Fruit fly (Drosophila melanogaster): Measurements from ENCODE around the gene CG32079.

Gene CG32079

dm6 chr3L:11053843-11054242 is 28.5 kb downstream of the CG32079 start, which contains the start of gene CG7888:
TSS of gene CG7888 (plus strand) at chr3L:11054035.
- no peak for TF ChIP-seq fkh (GFP tag; optimal IDR thresholded peaks at IDR 0.05)
- TF ChIP-seq Gug (GFP tag; IDR thresholded peaks at IDR 0.05), result no peak
- TF ChIP-seq CG3919 (GFP tag; optimal IDR thresholded peaks at IDR 0.05), result no peak
- TF ChIP-seq cyc (GFP tag; optimal IDR thresholded peaks at IDR 0.05), result no peak
- TF ChIP-seq CG15336 (GFP tag; IDR thresholded peaks at IDR 0.05), result 0 out of 2 replicates have a peak, but pooled peaks have one; percentile 11

dm6 chr3L:11061200-11061599 is 35.8 kb downstream of the CG32079 start, which contains the start of the genes CG6321 and Blos2:
TSS of gene CG6321 (minus strand) at chr3L:11061224.
TSS of gene Blos2 (plus strand) at chr3L:11061571.
- TF ChIP-seq Eip75B (GFP tag; optimal IDR thresholded peaks at IDR 0.05), result peak; percentile 67
- peak; percentile 43 for TF ChIP-seq CG11902 (GFP tag; optimal IDR thresholded peaks at IDR 0.05)
- TF ChIP-seq CG8632 (GFP tag; optimal IDR thresholded peaks at IDR 0.05), result peak; percentile 60
- peak; percentile 73 for TF ChIP-seq achi (GFP tag; optimal IDR thresholded peaks at IDR 0.05)
- peak; percentile 14 for TF ChIP-seq CG8319 (GFP tag; optimal IDR thresholded peaks at IDR 0.05)
- peak; percentile 79 for TF ChIP-seq Met (GFP tag; optimal IDR thresholded peaks at IDR 0.05)
- TF ChIP-seq Gug (GFP tag; IDR thresholded peaks at IDR 0.05), result peak; percentile 41
- TF ChIP-seq CG10631 (GFP tag; optimal IDR thresholded peaks at IDR 0.05), result peak; percentile 69
- TF ChIP-seq CG6854 (GFP tag; optimal IDR thresholded peaks at IDR 0.05), result peak; percentile 19
- peak; percentile 78 for TF ChIP-seq OdsH (GFP tag; optimal IDR thresholded peaks at IDR 0.05)
- peak; percentile 52 to 62 for TF ChIP-seq ss (GFP tag; optimal IDR thresholded peaks at IDR 0.05)
- peak; percentile 43 for TF ChIP-seq spab (GFP tag; optimal IDR thresholded peaks at IDR 0.05)
- peak; percentile 35 for TF ChIP-seq Ets21C (GFP tag; optimal IDR thresholded peaks at IDR 0.05)
- peak; percentile 81 for TF ChIP-seq CG32006 (GFP tag; optimal IDR thresholded peaks at IDR 0.05)
- peak; percentile 76 for TF ChIP-seq lz (GFP tag; optimal IDR thresholded peaks at IDR 0.05)
- peak; percentile 72 for TF ChIP-seq CG31627 (GFP tag; optimal IDR thresholded peaks at IDR 0.05)
- peak; percentile 76 for TF ChIP-seq Sox14 (GFP tag; optimal IDR thresholded peaks at IDR 0.05)
- peak; percentile 77 for TF ChIP-seq Ets96B (tag; optimal IDR thresholded peaks at IDR 0.05)
- no peak for TF ChIP-seq Hr38 (GFP tag; optimal IDR thresholded peaks at IDR 0.05)
- peak; percentile 51 for TF ChIP-seq vri (GFP tag; optimal IDR thresholded peaks at IDR 0.05)
- TF ChIP-seq Hr39 (GFP tag; optimal IDR thresholded peaks at IDR 0.05), result peak; percentile 65
- no peak for TF ChIP-seq CG1621 (tag; optimal IDR thresholded peaks at IDR 0.05)
- peak; percentile 61 for TF ChIP-seq Lpt (GFP tag; optimal IDR thresholded peaks at IDR 0.05)
- TF ChIP-seq cyc (GFP tag; optimal IDR thresholded peaks at IDR 0.05), result peak; percentile 63
- TF ChIP-seq pdm3 (GFP tag; optimal IDR thresholded peaks at IDR 0.05), result peak; percentile 78
- TF ChIP-seq net (GFP tag; optimal IDR thresholded peaks at IDR 0.05), result peak; percentile 70
- peak; percentile 49 for TF ChIP-seq fkh (GFP tag; optimal IDR thresholded peaks at IDR 0.05)
- TF ChIP-seq CG6792 (GFP tag; optimal IDR thresholded peaks at IDR 0.05), result peak; percentile 75
- no peak for TF ChIP-seq fd85E (GFP tag; optimal IDR thresholded peaks at IDR 0.05)
- peak; percentile 37 for TF ChIP-seq CG4318 (GFP tag; optimal IDR thresholded peaks at IDR 0.05)
- no peak for TF ChIP-seq svp (GFP tag)
- peak; percentile 20 for TF ChIP-seq Sox15 (GFP tag; optimal IDR thresholded peaks at IDR 0.05)
- peak; percentile 70 for TF ChIP-seq CG6163 (GFP tag; IDR thresholded peaks at IDR 0.05)
- TF ChIP-seq dsx (GFP tag; optimal IDR thresholded peaks at IDR 0.05; ENCODE audit: poor library complexity, severe bottlenecking), result peak; percentile 83
- TF ChIP-seq CG3032 (tag; optimal IDR thresholded peaks at IDR 0.05), result peak; percentile 73
- peak; percentile 13 for TF ChIP-seq dac (GFP tag; optimal IDR thresholded peaks at IDR 0.05)
- TF ChIP-seq Eip78C (GFP tag), result peak; percentile 95
- TF ChIP-seq CG34406 (GFP tag; optimal IDR thresholded peaks at IDR 0.05), result peak; percentile 74
- TF ChIP-seq CG8119 (GFP tag; IDR thresholded peaks at IDR 0.05), result peak; percentile 81; the same call in 2 of the 3 replicates
- TF ChIP-seq fd59A (GFP tag; optimal IDR thresholded peaks at IDR 0.05), result peak; percentile 44
- peak; percentile 75 for TF ChIP-seq CG3919 (GFP tag; optimal IDR thresholded peaks at IDR 0.05)
- TF ChIP-seq CG16779 (tag; optimal IDR thresholded peaks at IDR 0.05), result peak; percentile 33
- TF ChIP-seq CG10669 (GFP tag; optimal IDR thresholded peaks at IDR 0.05), result peak; percentile 58
- peak; percentile 76 for TF ChIP-seq CG6276 (GFP tag; optimal IDR thresholded peaks at IDR 0.05)
- TF ChIP-seq topi (GFP tag; optimal IDR thresholded peaks at IDR 0.05), result peak; percentile 79
- TF ChIP-seq acj6 (GFP tag; optimal IDR thresholded peaks at IDR 0.05), result peak; percentile 73
- peak; percentile 75 for TF ChIP-seq Smox (GFP tag; optimal IDR thresholded peaks at IDR 0.05)
- peak; percentile 9 for TF ChIP-seq Blimp-1 (GFP tag; optimal IDR thresholded peaks at IDR 0.05)
- TF ChIP-seq Hr4 (GFP tag; optimal IDR thresholded peaks at IDR 0.05), result peak; percentile 80
